Worm (Caenorhabditis elegans) whole organism, mixed stage, embryonic: ENCODE measurements around the gene srh-5.
"Not testable (repeated sequence)": the region's sequence is repeated elsewhere in the genome, so short reads cannot be mapped to it uniquely, and the experiment has no call there.

Source experiments
- M03D4.4 ChIP-seq: sonication (generic microtip); optimal IDR thresholded peaks from 2 replicates; lab custom pipeline; 2017; ENCODE audit warnings: mild to moderate bottlenecking, missing genetic modification characterization, missing compliant biosample characterization
- bed-3 ChIP-seq: fragments of 200-800 bp; sonication (Bioruptor generic); optimal IDR thresholded peaks from 3 replicates; lab custom pipeline; 2018; ENCODE audit warnings: mild to moderate bottlenecking, missing genetic modification characterization, moderate library complexity, missing compliant biosample characterization
- blmp-1 ChIP-seq: fragments of 150-350 bp; optimal IDR thresholded peaks from 2 replicates; lab custom pipeline; 2014; ENCODE audit warnings: missing biosample characterization, missing genetic modification characterization
- ceh-39 ChIP-seq: fragments of 150-350 bp; optimal IDR thresholded peaks from 2 replicates; lab custom pipeline; 2014; ENCODE audit warnings: missing biosample characterization, missing genetic modification characterization
- ceh-43 ChIP-seq: fragments of 200-800 bp; sonication (Bioruptor generic); optimal IDR thresholded peaks from 2 replicates; lab custom pipeline; 2018; ENCODE audit warnings: mild to moderate bottlenecking, missing genetic modification characterization, moderate library complexity, missing compliant biosample characterization
- ceh-83 ChIP-seq: fragments of 200-800 bp; sonication (Bioruptor generic); optimal IDR thresholded peaks from 2 replicates; lab custom pipeline; 2018; ENCODE audit warnings: mild to moderate bottlenecking, missing genetic modification characterization, missing compliant biosample characterization
- ces-1 ChIP-seq: fragments of 150-350 bp; optimal IDR thresholded peaks from 2 replicates; lab custom pipeline; 2014; ENCODE audit warnings: missing biosample characterization, missing genetic modification reagents, missing genetic modification characterization
- cnd-1 ChIP-seq: fragments of 200-800 bp; sonication (Bioruptor generic); optimal IDR thresholded peaks from 2 replicates; lab custom pipeline; 2018; ENCODE audit warnings: mild to moderate bottlenecking, missing genetic modification characterization, missing compliant biosample characterization
- elt-1 ChIP-seq: sonication (generic microtip); optimal IDR thresholded peaks from 2 replicates; lab custom pipeline; 2017; ENCODE audit warnings: missing genetic modification characterization, mild to moderate bottlenecking, missing compliant biosample characterization, antibody characterized with exemption, moderate library complexity, borderline replicate concordance; ENCODE audit not compliant: insufficient read depth
- elt-3 ChIP-seq: fragments of 150-350 bp; optimal IDR thresholded peaks from 2 replicates; lab custom pipeline; 2014; ENCODE audit warnings: missing biosample characterization, missing genetic modification characterization
- flh-1 ChIP-seq: fragments of 200-800 bp; sonication (Bioruptor generic); optimal IDR thresholded peaks from 2 replicates; lab custom pipeline; 2018; ENCODE audit warnings: mild to moderate bottlenecking, missing genetic modification characterization, moderate library complexity, missing compliant biosample characterization
- ham-2 ChIP-seq: fragments of 200-800 bp; sonication (Bioruptor generic); optimal IDR thresholded peaks from 2 replicates; lab custom pipeline; 2018; ENCODE audit warnings: mild to moderate bottlenecking, missing genetic modification characterization, missing compliant biosample characterization
- hlh-1 ChIP-seq: fragments of 150-350 bp; optimal IDR thresholded peaks from 2 replicates; lab custom pipeline; 2014; ENCODE audit warnings: missing biosample characterization, missing genetic modification reagents, missing genetic modification characterization
- lin-13 ChIP-seq: fragments of 150-350 bp; optimal IDR thresholded peaks from 2 replicates; lab custom pipeline; 2014; ENCODE audit warnings: missing biosample characterization, missing genetic modification characterization
- lin-32 ChIP-seq: fragments of 200-800 bp; sonication (Bioruptor generic); optimal IDR thresholded peaks from 2 replicates; lab custom pipeline; 2018; ENCODE audit warnings: mild to moderate bottlenecking, missing genetic modification characterization, missing compliant biosample characterization
- lsy-2 ChIP-seq: fragments of 150-350 bp; optimal IDR thresholded peaks from 2 replicates; lab custom pipeline; 2014; ENCODE audit warnings: missing biosample characterization, missing genetic modification characterization
- mab-5 ChIP-seq: fragments of 150-350 bp; optimal IDR thresholded peaks from 2 replicates; lab custom pipeline; 2014; ENCODE audit warnings: missing biosample characterization, missing genetic modification characterization
- mep-1 ChIP-seq: fragments of 150-350 bp; optimal IDR thresholded peaks from 2 replicates; lab custom pipeline; 2017; ENCODE audit warnings: missing biosample characterization, missing genetic modification reagents, missing genetic modification characterization, inconsistent platforms
- mls-2 ChIP-seq: sonication (generic microtip); optimal IDR thresholded peaks from 2 replicates; lab custom pipeline; 2016; ENCODE audit warnings: mild to moderate bottlenecking, missing genetic modification characterization, moderate library complexity, missing compliant biosample characterization
- nhr-12 ChIP-seq: fragments of 150-350 bp; optimal IDR thresholded peaks from 2 replicates; lab custom pipeline; 2014; ENCODE audit warnings: missing biosample characterization, missing genetic modification characterization
- nhr-2 ChIP-seq: fragments of 150-350 bp; optimal IDR thresholded peaks from 2 replicates; lab custom pipeline; 2014; ENCODE audit warnings: missing biosample characterization, missing genetic modification characterization
- nhr-237 ChIP-seq: fragments of 150-350 bp; optimal IDR thresholded peaks from 2 replicates; lab custom pipeline; 2014; ENCODE audit warnings: missing biosample characterization, missing genetic modification characterization
- nhr-28 ChIP-seq: fragments of 150-350 bp; optimal IDR thresholded peaks from 2 replicates; lab custom pipeline; 2014; ENCODE audit warnings: missing biosample characterization, missing genetic modification characterization
- nhr-76 ChIP-seq: sonication (generic microtip); optimal IDR thresholded peaks from 2 replicates; lab custom pipeline; 2017; ENCODE audit warnings: missing biosample characterization, missing genetic modification characterization
- pha-4 ChIP-seq: fragments of 150-350 bp; optimal IDR thresholded peaks from 2 replicates; lab custom pipeline; 2018; ENCODE audit warnings: missing biosample characterization, missing genetic modification reagents, missing genetic modification characterization
- sem-2 ChIP-seq: fragments of 200-800 bp; sonication (Bioruptor generic); optimal IDR thresholded peaks from 2 replicates; lab custom pipeline; 2018; ENCODE audit warnings: mild to moderate bottlenecking, missing genetic modification characterization, missing compliant biosample characterization
- snpc-4 ChIP-seq: fragments of 150-350 bp; optimal IDR thresholded peaks from 2 replicates; lab custom pipeline; 2014; ENCODE audit warnings: missing biosample characterization, missing genetic modification characterization
- tbx-8 ChIP-seq: fragments of 200-800 bp; sonication (Bioruptor generic); optimal IDR thresholded peaks from 2 replicates; lab custom pipeline; 2018; ENCODE audit warnings: mild to moderate bottlenecking, missing genetic modification characterization, moderate library complexity, missing compliant biosample characterization
- unc-120 ChIP-seq: sonication (generic microtip); optimal IDR thresholded peaks from 2 replicates; lab custom pipeline; 2017; ENCODE audit warnings: missing genetic modification characterization, missing compliant biosample characterization; ENCODE audit not compliant: poor library complexity, severe bottlenecking
- unc-39 ChIP-seq: fragments of 150-350 bp; optimal IDR thresholded peaks from 2 replicates; lab custom pipeline; 2014; ENCODE audit warnings: missing biosample characterization, missing genetic modification characterization
- unc-62 ChIP-seq: fragments of 150-350 bp; optimal IDR thresholded peaks from 2 replicates; lab custom pipeline; 2014; ENCODE audit warnings: missing biosample characterization, missing genetic modification reagents, missing genetic modification characterization
- zip-8 ChIP-seq: fragments of 150-350 bp; optimal IDR thresholded peaks from 2 replicates; lab custom pipeline; 2014; ENCODE audit warnings: missing biosample characterization, missing genetic modification characterization
- ztf-11 ChIP-seq: fragments of 150-350 bp; optimal IDR thresholded peaks from 2 replicates; lab custom pipeline; 2014; ENCODE audit warnings: missing biosample characterization, missing genetic modification characterization

The srh-5 gene

ce11 chrV:1692494-1692893 is 7.1 kb downstream of the srh-5 start, which contains the start of gene Y46H3C.5:
Gene Y46H3C.5, minus strand, starts transcription at chrV:1692495.
- not testable (repeated sequence) for TF ChIP-seq nhr-12; elt-3 (tag; lab: Kevin White, UChicago); ceh-43 (GFP tag; lab: Kevin White, UChicago)
- TF ChIP-seq, all 35 proteins: peak for 0; not testable (repeated sequence) for 35

- not testable (repeated sequence) for TF ChIP-seq ceh-83; ceh-39 (tag; lab: Kevin White, UChicago); tbx-8 (GFP tag; lab: Kevin White, UChicago)
- TF ChIP-seq, all 35 proteins: peak for 0; not testable (repeated sequence) for 35
Observed at ce11 chrV:1693876-1694275, 8.4 kb downstream of the srh-5 start, which contains the start of gene Y46H3C.7. Gene Y46H3C.7, minus strand, starts transcription at chrV:1694022.

ce11 chrV:1698400-1698799 is 13.0 kb downstream of the srh-5 start:
- TF ChIP-seq ztf-11 (tag; lab: Kevin White, UChicago) (no peak), ham-2 (no peak), unc-39 (tag; lab: Kevin White, UChicago) (no peak), lin-32 (no peak), nhr-12 (no peak), ceh-83 (no peak), hlh-1 (no peak), sem-2 (GFP tag; lab: Kevin White, UChicago) (no peak), pha-4 (no peak), mls-2 (no peak), nhr-237 (tag; lab: Kevin White, UChicago) (no peak), lin-13 (tag; lab: Kevin White, UChicago) (no peak), elt-1 (no peak), mab-5 (tag; lab: Kevin White, UChicago) (no peak), elt-3 (tag; lab: Kevin White, UChicago) (no peak), nhr-28 (no peak), snpc-4 (no peak), unc-62 (GFP tag; lab: Kevin White, UChicago) (no peak), nhr-2 (tag; lab: Kevin White, UChicago) (no peak), lsy-2 (no peak)

ce11 chrV:1699228-1699795 is 13.9 kb downstream of the srh-5 start:
- no peak for TF ChIP-seq blmp-1 (tag; lab: Kevin White, UChicago)
- TF ChIP-seq lin-13 (tag; lab: Kevin White, UChicago) = no peak
- no peak for TF ChIP-seq nhr-12
- no peak for TF ChIP-seq nhr-76 (tag; lab: Kevin White, UChicago)

- TF ChIP-seq nhr-12 (no peak), sem-2 (GFP tag; lab: Kevin White, UChicago) (no peak), mab-5 (tag; lab: Kevin White, UChicago) (no peak), ceh-43 (GFP tag; lab: Kevin White, UChicago) (no peak), cnd-1 (no peak)
Observed at ce11 chrV:1701584-1702101, 16.2 kb downstream of the srh-5 start, which contains the start of gene srw-90. Gene srw-90, plus strand, starts transcription at chrV:1702051.

- no peak for TF ChIP-seq bed-3 (GFP tag; lab: Kevin White, UChicago)
- no peak for TF ChIP-seq ces-1 (GFP tag; lab: Kevin White, UChicago)
- TF ChIP-seq lin-32 = no peak
- no peak for TF ChIP-seq lin-13 (tag; lab: Kevin White, UChicago)
- no peak for TF ChIP-seq ztf-11 (tag; lab: Kevin White, UChicago)
- TF ChIP-seq lsy-2 = no peak
- no peak for TF ChIP-seq unc-39 (tag; lab: Kevin White, UChicago)
- no peak for TF ChIP-seq mls-2
- no peak for TF ChIP-seq sem-2 (GFP tag; lab: Kevin White, UChicago)
- no peak for TF ChIP-seq ceh-83
- TF ChIP-seq, all 35 proteins: peak for 0
Observed at ce11 chrV:1708441-1708840, 23.0 kb downstream of the srh-5 start, which contains the start of gene srw-99. Gene srw-99, plus strand, starts transcription at chrV:1708741.

ce11 chrV:1710909-1711308 is 25.5 kb downstream of the srh-5 start, which contains the start of gene srw-100:
Gene srw-100, plus strand, starts transcription at chrV:1711209.
- TF ChIP-seq unc-62 (GFP tag; lab: Kevin White, UChicago) = no peak
- TF ChIP-seq mab-5 (tag; lab: Kevin White, UChicago) = no peak
- TF ChIP-seq ces-1 (GFP tag; lab: Kevin White, UChicago) = no peak
- TF ChIP-seq sem-2 (GFP tag; lab: Kevin White, UChicago) = no peak
- TF ChIP-seq zip-8 (tag; lab: Kevin White, UChicago) = no peak
- no peak for TF ChIP-seq ceh-43 (GFP tag; lab: Kevin White, UChicago)
- TF ChIP-seq unc-120 (tag; lab: Kevin White, UChicago) = no peak
- TF ChIP-seq nhr-76 (tag; lab: Kevin White, UChicago) = no peak
- TF ChIP-seq blmp-1 (tag; lab: Kevin White, UChicago) = no peak
- TF ChIP-seq flh-1 (GFP tag; lab: Kevin White, UChicago) = no peak
- no peak for TF ChIP-seq snpc-4
- TF ChIP-seq nhr-2 (tag; lab: Kevin White, UChicago) = no peak
- TF ChIP-seq mep-1 (tag; lab: Kevin White, UChicago) = no peak
- TF ChIP-seq elt-1 = no peak
- TF ChIP-seq M03D4.4 = no peak
